Fruit fly (Drosophila melanogaster) whole organism, embryonic: ENCODE measurements around the gene CG42578.

Experiments used
- CG10147 ChIP-seq: fragments of 200-800 bp; sonication (Bioruptor generic); optimal IDR thresholded peaks from 2 replicates; lab custom pipeline; 2019; ENCODE audit warnings: missing biosample characterization, mild to moderate bottlenecking, missing genetic modification characterization, moderate library complexity
- CG10979 ChIP-seq: fragments of 200-800 bp; sonication (Bioruptor generic); optimal IDR thresholded peaks from 2 replicates; lab custom pipeline; 2018; ENCODE audit warnings: missing biosample characterization, mild to moderate bottlenecking, missing genetic modification characterization, moderate library complexity
- CG13624 ChIP-seq: fragments of 200-800 bp; sonication (Bioruptor generic); optimal IDR thresholded peaks from 2 replicates; lab custom pipeline; 2016; ENCODE audit warnings: missing biosample characterization, missing genetic modification characterization
- CG16815 ChIP-seq: fragments of 200-800 bp; sonication (Bioruptor generic); optimal IDR thresholded peaks from 3 replicates; lab custom pipeline; 2017; ENCODE audit warnings: missing biosample characterization, mild to moderate bottlenecking, missing genetic modification characterization
- CG17385 ChIP-seq: fragments of 200-800 bp; sonication (Bioruptor generic); optimal IDR thresholded peaks from 3 replicates; lab custom pipeline; 2018; ENCODE audit warnings: missing biosample characterization, mild to moderate bottlenecking, missing genetic modification characterization
- CG17612 ChIP-seq: fragments of 200-800 bp; sonication (Bioruptor generic); IDR thresholded peaks from 2 replicates; pipeline ENCODE4 v1.3.6; 2022; ENCODE audit warnings: missing biosample characterization, missing genetic modification characterization
- CG18599 ChIP-seq: fragments of 200-800 bp; sonication (Bioruptor generic); optimal IDR thresholded peaks from 3 replicates; lab custom pipeline; 2017; ENCODE audit warnings: missing biosample characterization, missing genetic modification characterization, mild to moderate bottlenecking, moderate library complexity, missing genetic modification reagents
- CG4424 ChIP-seq: fragments of 200-800 bp; sonication (Bioruptor generic); optimal IDR thresholded peaks from 3 replicates; lab custom pipeline; 2016; ENCODE audit warnings: missing biosample characterization, missing genetic modification characterization
- CG4707 ChIP-seq: fragments of 200-800 bp; sonication (Bioruptor generic); optimal IDR thresholded peaks from 2 replicates; lab custom pipeline; 2018; ENCODE audit warnings: missing biosample characterization, mild to moderate bottlenecking, missing genetic modification characterization, moderate library complexity
- CG4730 ChIP-seq: fragments of 200-800 bp; sonication (Bioruptor generic); IDR thresholded peaks from 2 replicates; pipeline ENCODE4 v1.3.6; 2022; ENCODE audit warnings: missing biosample characterization, missing genetic modification characterization
- CG6654 ChIP-seq: fragments of 200-800 bp; sonication (Bioruptor generic); optimal IDR thresholded peaks from 2 replicates; lab custom pipeline; 2017; ENCODE audit warnings: missing biosample characterization, mild to moderate bottlenecking, missing genetic modification characterization
- CG6813 ChIP-seq: fragments of 200-800 bp; sonication (Bioruptor generic); optimal IDR thresholded peaks from 2 replicates; lab custom pipeline; 2017; ENCODE audit warnings: missing biosample characterization, missing genetic modification characterization, mild to moderate bottlenecking, moderate library complexity, missing genetic modification reagents
- CG7839 ChIP-seq: fragments of 200-800 bp; sonication (Bioruptor generic); optimal IDR thresholded peaks from 3 replicates; lab custom pipeline; 2018; ENCODE audit warnings: missing biosample characterization, mild to moderate bottlenecking, missing genetic modification characterization, moderate library complexity
- CG8290 ChIP-seq, 3 experiments: fragments of 200-800 bp; sonication (Bioruptor generic); optimal IDR thresholded peaks; 2 replicates each; lab custom pipeline; 2016 to 2019; ENCODE audit warnings: missing biosample characterization in 3 of 3, missing genetic modification characterization in 3 of 3, mild to moderate bottlenecking in 2 of 3, moderate library complexity in 1 of 3
- CG9727 ChIP-seq: fragments of 200-800 bp; sonication (Bioruptor generic); optimal IDR thresholded peaks from 3 replicates; lab custom pipeline; 2017; ENCODE audit warnings: missing biosample characterization, mild to moderate bottlenecking, missing genetic modification characterization
- CG9932 ChIP-seq: fragments of 200-800 bp; sonication (Bioruptor generic); IDR thresholded peaks from 2 replicates; pipeline ENCODE4 v1.3.6; 2022; ENCODE audit warnings: missing biosample characterization, missing genetic modification characterization
- Dip2 ChIP-seq: fragments of 200-800 bp; sonication (Bioruptor generic); IDR thresholded peaks from 2 replicates; pipeline ENCODE4 v1.3.6; 2022; ENCODE audit warnings: missing biosample characterization, missing genetic modification characterization
- Hr51 ChIP-seq, 2 experiments: fragments of 200-800 bp; sonication (Bioruptor generic); optimal IDR thresholded peaks; 2 replicates in 1 of 2; 3 replicates in 1 of 2; lab custom pipeline; 2016 to 2018; ENCODE audit warnings: missing biosample characterization in 2 of 2, missing genetic modification characterization in 2 of 2, mild to moderate bottlenecking in 1 of 2, moderate library complexity in 1 of 2
- Hsf ChIP-seq: fragments of 200-800 bp; sonication (Bioruptor generic); optimal IDR thresholded peaks from 3 replicates; lab custom pipeline; 2016; ENCODE audit warnings: missing biosample characterization, missing genetic modification characterization
- Neu2 ChIP-seq: fragments of 200-800 bp; sonication (Bioruptor generic); optimal IDR thresholded peaks from 3 replicates; lab custom pipeline; 2016; ENCODE audit warnings: missing biosample characterization, missing genetic modification characterization, borderline replicate concordance
- PHDP ChIP-seq: fragments of 200-800 bp; sonication (Bioruptor generic); optimal IDR thresholded peaks from 3 replicates; lab custom pipeline; 2018; ENCODE audit warnings: missing biosample characterization, mild to moderate bottlenecking, missing genetic modification characterization, moderate library complexity
- Sin3A ChIP-seq: fragments of >200 bp; optimal IDR thresholded peaks from 2 replicates; lab custom pipeline; 2018
- ab ChIP-seq: fragments of 200-800 bp; sonication (Bioruptor generic); optimal IDR thresholded peaks from 2 replicates; lab custom pipeline; 2016; ENCODE audit warnings: missing biosample characterization, missing genetic modification characterization
- ac ChIP-seq: fragments of 200-800 bp; sonication (Bioruptor generic); optimal IDR thresholded peaks from 3 replicates; lab custom pipeline; 2017; ENCODE audit warnings: missing biosample characterization, mild to moderate bottlenecking, missing genetic modification characterization
- amos ChIP-seq: fragments of 200-800 bp; sonication (Bioruptor generic); IDR thresholded peaks from 2 replicates; pipeline ENCODE4 v1.3.6; 2022; ENCODE audit warnings: missing biosample characterization, missing genetic modification characterization; ENCODE audit not compliant: partially characterized antibody
- az2 ChIP-seq: fragments of 200-800 bp; sonication (Bioruptor generic); optimal IDR thresholded peaks from 3 replicates; lab custom pipeline; 2016; ENCODE audit warnings: missing biosample characterization, missing genetic modification characterization
- cad ChIP-seq: fragments of >200 bp; optimal IDR thresholded peaks from 2 replicates; lab custom pipeline; 2017; ENCODE audit warnings: missing biosample characterization, missing genetic modification characterization
- cas ChIP-seq: fragments of 200-800 bp; sonication (Bioruptor generic); IDR thresholded peaks from 2 replicates; pipeline ENCODE4 v1.3.6; 2022; ENCODE audit warnings: missing biosample characterization, missing genetic modification characterization
- chif ChIP-seq, 2 experiments: fragments of 200-800 bp; sonication (Bioruptor generic); optimal IDR thresholded peaks; 3 replicates each; lab custom pipeline; 2016; ENCODE audit warnings: missing biosample characterization in 2 of 2, missing genetic modification characterization in 2 of 2
- chm ChIP-seq: fragments of 200-800 bp; sonication (Bioruptor generic); IDR thresholded peaks from 2 replicates; pipeline ENCODE4 v1.3.6; 2022; ENCODE audit warnings: missing biosample characterization, missing genetic modification characterization
- da ChIP-seq: fragments of 200-800 bp; sonication (Bioruptor generic); optimal IDR thresholded peaks from 2 replicates; lab custom pipeline; 2016; ENCODE audit warnings: missing biosample characterization, missing genetic modification characterization
- emc ChIP-seq: fragments of 200-800 bp; sonication (Bioruptor generic); optimal IDR thresholded peaks from 2 replicates; lab custom pipeline; 2016; ENCODE audit warnings: missing biosample characterization, missing genetic modification characterization
- fd3F ChIP-seq: fragments of 200-800 bp; sonication (Bioruptor generic); optimal IDR thresholded peaks from 2 replicates; lab custom pipeline; 2018; ENCODE audit warnings: missing biosample characterization, mild to moderate bottlenecking, missing genetic modification characterization, moderate library complexity
- gcm2 ChIP-seq: fragments of 200-800 bp; sonication (Bioruptor generic); optimal IDR thresholded peaks from 2 replicates; lab custom pipeline; 2016; ENCODE audit warnings: missing biosample characterization, missing genetic modification characterization
- gt ChIP-seq: fragments of 200-800 bp; sonication (Bioruptor generic); IDR thresholded peaks from 2 replicates; pipeline ENCODE4 v1.3.6; 2022; ENCODE audit warnings: missing biosample characterization, missing genetic modification characterization
- lov ChIP-seq, 2 experiments: fragments of 200-800 bp in 1 of 2; fragments of >200 bp in 1 of 2; sonication (Bioruptor generic) in 1 of 2; IDR thresholded peaks in 1 of 2; optimal IDR thresholded peaks in 1 of 2; 2 replicates in 1 of 2; 3 replicates in 1 of 2; pipeline versions ENCODE4 v1.3.6 to Lab custom; 2017 to 2022; ENCODE audit warnings: missing biosample characterization in 1 of 2, missing genetic modification characterization in 1 of 2
- nerfin-1 ChIP-seq: fragments of 200-800 bp; sonication (Bioruptor generic); optimal IDR thresholded peaks from 3 replicates; lab custom pipeline; 2019; ENCODE audit warnings: missing biosample characterization, mild to moderate bottlenecking, missing genetic modification characterization, moderate library complexity
- p53 ChIP-seq: fragments of 200-800 bp; sonication (Bioruptor generic); optimal IDR thresholded peaks from 2 replicates; lab custom pipeline; 2016; ENCODE audit warnings: missing biosample characterization, missing genetic modification characterization
- repo ChIP-seq: fragments of 200-800 bp; sonication (Bioruptor generic); optimal IDR thresholded peaks from 2 replicates; lab custom pipeline; 2016; ENCODE audit warnings: missing biosample characterization, missing genetic modification characterization
- rib ChIP-seq: fragments of 200-800 bp; sonication (Bioruptor generic); IDR thresholded peaks from 2 replicates; pipeline ENCODE4 v1.3.6; 2022; ENCODE audit warnings: missing biosample characterization, missing genetic modification characterization
- sim ChIP-seq: fragments of 200-800 bp; sonication (Bioruptor generic); IDR thresholded peaks from 2 replicates; pipeline ENCODE4 v1.3.6; 2022; ENCODE audit warnings: missing biosample characterization, missing genetic modification characterization
- slp2 ChIP-seq: fragments of 200-800 bp; sonication (Bioruptor generic); optimal IDR thresholded peaks from 2 replicates; lab custom pipeline; 2016; ENCODE audit warnings: missing biosample characterization, missing genetic modification characterization
- sqz ChIP-seq: fragments of 200-800 bp; sonication (Bioruptor generic); optimal IDR thresholded peaks from 3 replicates; lab custom pipeline; 2018; ENCODE audit warnings: missing biosample characterization, mild to moderate bottlenecking, missing genetic modification characterization
- stwl ChIP-seq: fragments of 200-800 bp; sonication (Bioruptor generic); optimal IDR thresholded peaks from 3 replicates; lab custom pipeline; 2018; ENCODE audit warnings: missing biosample characterization, mild to moderate bottlenecking, missing genetic modification characterization, moderate library complexity
- tll ChIP-seq, 2 experiments: fragments of 200-800 bp in 1 of 2; fragments of >200 bp in 1 of 2; sonication (Bioruptor generic) in 1 of 2; optimal IDR thresholded peaks; 2 replicates each; lab custom pipeline; 2017 to 2019; ENCODE audit warnings: missing biosample characterization in 2 of 2, missing genetic modification characterization in 2 of 2, mild to moderate bottlenecking in 1 of 2, moderate library complexity in 1 of 2
- trem ChIP-seq: fragments of 200-800 bp; optimal IDR thresholded peaks from 3 replicates; lab custom pipeline; 2019; ENCODE audit warnings: missing biosample characterization, mild to moderate bottlenecking, missing genetic modification characterization, moderate library complexity
- ttk ChIP-seq: fragments of 200-800 bp; sonication (Bioruptor generic); IDR thresholded peaks from 2 replicates; pipeline ENCODE4 v2.1.2; 2022; ENCODE audit warnings: missing biosample characterization, missing genetic modification characterization
- wdn ChIP-seq: fragments of 200-800 bp; sonication (Bioruptor generic); IDR thresholded peaks from 2 replicates; pipeline ENCODE4 v1.3.6; 2022; ENCODE audit warnings: missing biosample characterization, missing genetic modification characterization

The CG42578 gene

dm6 chrX:20482790-20483564, 36.8 kb downstream of the CG42578 start (continued):
- TF ChIP-seq da (GFP tag; lab: Kevin White, UChicago): no peak
- TF ChIP-seq cas (GFP tag; lab: Robert Waterston, UW): no peak
- TF ChIP-seq CG7839 (tag; lab: Kevin White, UChicago): peak; percentile 11
- no peak for TF ChIP-seq CG4424 (GFP tag; lab: Kevin White, UChicago)
- TF ChIP-seq CG17385: no peak
- TF ChIP-seq sim (GFP tag; lab: Robert Waterston, UW): no peak
- no peak for TF ChIP-seq CG8290 (GFP tag; optimal IDR thresholded peaks at IDR 0.05; lab: Kevin White, UChicago)
- peak in 1 of 2 experiments; percentile 9 for TF ChIP-seq CG8290 (tag; optimal IDR thresholded peaks at IDR 0.05; lab: Kevin White, UChicago)
- no peak for TF ChIP-seq CG6654 (GFP tag; lab: Kevin White, UChicago)
- no peak for TF ChIP-seq Dip2 (GFP tag; lab: Robert Waterston, UW)
- TF ChIP-seq ac (GFP tag; lab: Kevin White, UChicago): no peak
- no peak for TF ChIP-seq stwl
- TF ChIP-seq gcm2 (GFP tag; lab: Kevin White, UChicago): no peak
- peak; percentile 0 for TF ChIP-seq CG18599
- 0 out of 2 replicates have a peak, but pooled peaks have one; percentile 7 for TF ChIP-seq CG9932 (GFP tag; lab: Robert Waterston, UW)
- no peak for TF ChIP-seq rib (GFP tag; lab: Robert Waterston, UW)
- no peak for TF ChIP-seq Sin3A (lab: Kevin White, UChicago)
- no peak for TF ChIP-seq slp2 (GFP tag; lab: Kevin White, UChicago)
- TF ChIP-seq gt: no peak
- no peak for TF ChIP-seq Neu2
- TF ChIP-seq az2: no peak
- no peak for TF ChIP-seq nerfin-1 (tag; lab: Kevin White, UChicago)
- TF ChIP-seq tll (GFP tag; optimal IDR thresholded peaks at IDR 0.05; lab: Kevin White, UChicago): no peak
- TF ChIP-seq Hsf (GFP tag; lab: Kevin White, UChicago): no peak
- TF ChIP-seq CG9727 (GFP tag; lab: Kevin White, UChicago): no peak
- no peak for TF ChIP-seq lov (optimal IDR thresholded peaks at IDR 0.05; lab: Kevin White, UChicago)
- no peak for TF ChIP-seq lov (GFP tag; IDR thresholded peaks at IDR 0.05; lab: Robert Waterston, UW)
- 0 out of 2 replicates have a peak, but pooled peaks have one; percentile 11 for TF ChIP-seq amos (GFP tag; lab: Robert Waterston, UW)
- TF ChIP-seq sqz: no peak
- no peak for TF ChIP-seq cad (GFP tag; lab: Kevin White, UChicago)
- no peak for TF ChIP-seq repo (GFP tag; lab: Kevin White, UChicago)
- TF ChIP-seq CG6813 (GFP tag; lab: Kevin White, UChicago): no peak
- TF ChIP-seq ab: no peak
- peak in 1 of 2 experiments; percentile 6 for TF ChIP-seq Hr51 (GFP tag; optimal IDR thresholded peaks at IDR 0.05; lab: Kevin White, UChicago)
- TF ChIP-seq CG10147 (GFP tag; lab: Kevin White, UChicago): no peak
- TF ChIP-seq wdn: no peak; the same call in 1 of the 2 replicates
- no peak for TF ChIP-seq p53
- no peak for TF ChIP-seq CG4730
- no peak for TF ChIP-seq CG16815 (GFP tag; lab: Kevin White, UChicago)
- TF ChIP-seq emc: no peak
- no peak for TF ChIP-seq chm (GFP tag; lab: Robert Waterston, UW)
- TF ChIP-seq PHDP (tag; lab: Kevin White, UChicago): no peak
- TF ChIP-seq ttk (GFP tag; lab: Robert Waterston, UW): no peak
- no peak for TF ChIP-seq trem (tag; lab: Kevin White, UChicago)
- no peak for TF ChIP-seq CG10979 (tag; lab: Kevin White, UChicago)
- no peak for TF ChIP-seq CG4707 (GFP tag; lab: Kevin White, UChicago)
- TF ChIP-seq chif (GFP tag; optimal IDR thresholded peaks at IDR 0.05; lab: Kevin White, UChicago): no peak
- TF ChIP-seq CG13624 (GFP tag; lab: Kevin White, UChicago): no peak
- no peak for TF ChIP-seq fd3F
- no peak for TF ChIP-seq CG17612 (GFP tag; lab: Robert Waterston, UW)
